Worm (Caenorhabditis elegans) whole organism, L4/young adult: ENCODE data around the gene mac-1.

Experiments used
- W03F9.2 ChIP-seq: fragments of 150-350 bp; optimal IDR thresholded peaks from 2 replicates; lab custom pipeline; 2014; ENCODE audit warnings: missing biosample characterization, missing genetic modification characterization
- dao-5 ChIP-seq: sonication (generic microtip); optimal IDR thresholded peaks from 2 replicates; lab custom pipeline; 2016; ENCODE audit warnings: missing genotype, missing genetic modification characterization, moderate library complexity, missing compliant biosample characterization
- him-1 ChIP-seq: sonication (generic microtip); optimal IDR thresholded peaks from 2 replicates; lab custom pipeline; 2016; ENCODE audit warnings: missing genotype, missing genetic modification reagents, missing genetic modification characterization, missing compliant biosample characterization

mac-1 gene

ce11 chrII:13320811-13321210 lies at the start of gene mac-1:
mac-1 (minus strand) TSS chrII:13320911.
- no peak for TF ChIP-seq W03F9.2 (tag; lab: Kevin White, UChicago)
- TF ChIP-seq dao-5 (tag; lab: Kevin White, UChicago) = no peak
- TF ChIP-seq him-1 (tag; lab: Kevin White, UChicago) = no peak

ce11 chrII:13369231-13369630 lies 48.5 kb upstream of the mac-1 start, which contains the start of gene Y48C3A.20:
Y48C3A.20 (plus strand) TSS chrII:13369607.
- peak; percentile 91 for TF ChIP-seq W03F9.2 (tag; lab: Kevin White, UChicago)
- no peak for TF ChIP-seq dao-5 (tag; lab: Kevin White, UChicago)

- TF ChIP-seq W03F9.2 (tag; lab: Kevin White, UChicago) (no peak), him-1 (tag; lab: Kevin White, UChicago) (no peak), dao-5 (tag; lab: Kevin White, UChicago) (no peak)
These were observed 47.1 kb upstream of the mac-1 start for ce11 chrII:13367784-13368183.

ce11 chrII:13356092-13356491 lies 35.4 kb upstream of the mac-1 start, which contains the start of gene dmsr-3:
dmsr-3 (minus strand) TSS chrII:13356192.
- TF ChIP-seq W03F9.2 (tag; lab: Kevin White, UChicago) = no peak
- no peak for TF ChIP-seq him-1 (tag; lab: Kevin White, UChicago)
- TF ChIP-seq dao-5 (tag; lab: Kevin White, UChicago) = no peak

ce11 chrII:13341320-13341719 lies 20.6 kb upstream of the mac-1 start:
- TF ChIP-seq dao-5 (tag; lab: Kevin White, UChicago) (no peak), W03F9.2 (tag; lab: Kevin White, UChicago) (no peak), him-1 (tag; lab: Kevin White, UChicago) (no peak)

ce11 chrII:13339984-13340383 lies 19.3 kb upstream of the mac-1 start:
- TF ChIP-seq him-1 (tag; lab: Kevin White, UChicago) = no peak
- no peak for TF ChIP-seq dao-5 (tag; lab: Kevin White, UChicago)
- TF ChIP-seq W03F9.2 (tag; lab: Kevin White, UChicago) = no peak

- no peak for TF ChIP-seq him-1 (tag; lab: Kevin White, UChicago)
- TF ChIP-seq dao-5 (tag; lab: Kevin White, UChicago) = no peak
- no peak for TF ChIP-seq W03F9.2 (tag; lab: Kevin White, UChicago)
These were observed 17.2 kb upstream of the mac-1 start, which contains the start of gene mrpl-20 for ce11 chrII:13337959-13338358. mrpl-20 (plus strand) TSS chrII:13338281.

ce11 chrII:13334966-13335698 lies 14.4 kb upstream of the mac-1 start:
- TF ChIP-seq W03F9.2 (tag; lab: Kevin White, UChicago) = peak; percentile 13
- peak; percentile 91 for TF ChIP-seq him-1 (tag; lab: Kevin White, UChicago)
- no peak for TF ChIP-seq dao-5 (tag; lab: Kevin White, UChicago)

ce11 chrII:13333103-13333764 lies 12.5 kb upstream of the mac-1 start:
- TF ChIP-seq dao-5 (tag; lab: Kevin White, UChicago) (no peak), W03F9.2 (tag; lab: Kevin White, UChicago) (no peak), him-1 (tag; lab: Kevin White, UChicago) (no peak)

ce11 chrII:13330359-13330758 lies 9.6 kb upstream of the mac-1 start, which contains the start of gene sam-10:
sam-10 (minus strand) TSS chrII:13330525.
- TF ChIP-seq dao-5 (tag; lab: Kevin White, UChicago) (no peak), him-1 (tag; lab: Kevin White, UChicago) (no peak), W03F9.2 (tag; lab: Kevin White, UChicago) (no peak)

- TF ChIP-seq dao-5 (tag; lab: Kevin White, UChicago) (no peak), him-1 (tag; lab: Kevin White, UChicago) (no peak)
These were observed 5.8 kb upstream of the mac-1 start for ce11 chrII:13326478-13326877.

- TF ChIP-seq him-1 (tag; lab: Kevin White, UChicago) (no peak), dao-5 (tag; lab: Kevin White, UChicago) (no peak), W03F9.2 (tag; lab: Kevin White, UChicago) (no peak)
These were observed 4.6 kb upstream of the mac-1 start for ce11 chrII:13325290-13325689.

ce11 chrII:13321235-13321634 lies 524 bp upstream of the mac-1 start:
- TF ChIP-seq him-1 (tag; lab: Kevin White, UChicago) (no peak), dao-5 (tag; lab: Kevin White, UChicago) (no peak), W03F9.2 (tag; lab: Kevin White, UChicago) (no peak)
